Fruit fly (Drosophila melanogaster) whole organism, embryonic: Measurements from ENCODE around the gene CG46458.
A peak's percentile ranks its signal among the peaks of the same experiment; 100 is the strongest.

Experiments used
- Atf-2 ChIP-seq: fragments of 200-800 bp; sonication (Bioruptor generic); optimal IDR thresholded peaks from 2 replicates; lab custom pipeline; 2016; ENCODE audit warnings: missing biosample characterization, missing genetic modification characterization
- Atf6 ChIP-seq: fragments of 200-800 bp; sonication (Bioruptor generic); IDR thresholded peaks from 2 replicates; pipeline ENCODE4 v1.3.6; 2022; ENCODE audit warnings: missing biosample characterization, missing genetic modification characterization
- BtbVII ChIP-seq: fragments of 200-800 bp; sonication (Bioruptor generic); optimal IDR thresholded peaks from 3 replicates; lab custom pipeline; 2017; ENCODE audit warnings: missing biosample characterization, mild to moderate bottlenecking, missing genetic modification characterization
- C15 ChIP-seq: fragments of 200-800 bp; sonication (Bioruptor generic); IDR thresholded peaks from 3 replicates; pipeline ENCODE4 v1.3.6; 2022; ENCODE audit warnings: missing biosample characterization, missing genetic modification characterization
- CG11085 ChIP-seq: fragments of 200-800 bp; sonication (Bioruptor generic); IDR thresholded peaks from 2 replicates; pipeline ENCODE4 v1.3.6; 2022; ENCODE audit warnings: missing biosample characterization, missing genetic modification characterization
- CG11695 ChIP-seq: fragments of 200-800 bp; sonication (Bioruptor generic); IDR thresholded peaks from 3 replicates; pipeline ENCODE4 v1.3.6; 2022; ENCODE audit warnings: missing biosample characterization, missing genetic modification characterization
- CG11696 ChIP-seq: fragments of 200-800 bp; sonication (Bioruptor generic); IDR thresholded peaks from 2 replicates; pipeline ENCODE4 v1.3.6; 2022; ENCODE audit warnings: missing biosample characterization, missing genetic modification characterization
- CG13287 ChIP-seq: fragments of 200-800 bp; sonication (Bioruptor generic); IDR thresholded peaks from 2 replicates; pipeline ENCODE4 v1.3.6; 2022; ENCODE audit warnings: missing biosample characterization, missing genetic modification characterization; ENCODE audit not compliant: partially characterized antibody
- CG14667 ChIP-seq: fragments of 200-800 bp; sonication (Bioruptor generic); IDR thresholded peaks from 2 replicates; pipeline ENCODE4 v1.3.6; 2022; ENCODE audit warnings: missing biosample characterization, missing genetic modification characterization
- CG14860 ChIP-seq: fragments of 200-800 bp; sonication (Bioruptor generic); IDR thresholded peaks from 3 replicates; pipeline ENCODE4 v1.3.6; 2022; ENCODE audit warnings: missing biosample characterization, missing genetic modification characterization; ENCODE audit not compliant: partially characterized antibody
- CG1603 ChIP-seq: fragments of 200-800 bp; sonication (Bioruptor generic); optimal IDR thresholded peaks from 2 replicates; lab custom pipeline; 2019; ENCODE audit warnings: missing biosample characterization, mild to moderate bottlenecking, missing genetic modification characterization, moderate library complexity
- CG17361 ChIP-seq: fragments of 200-800 bp; sonication (Bioruptor generic); IDR thresholded peaks from 3 replicates; pipeline ENCODE4 v1.3.6; 2022; ENCODE audit warnings: missing biosample characterization, missing genetic modification characterization
- CG18476 ChIP-seq: fragments of 200-800 bp; sonication (Bioruptor generic); optimal IDR thresholded peaks from 2 replicates; lab custom pipeline; 2016; ENCODE audit warnings: missing biosample characterization, mild to moderate bottlenecking, missing genetic modification characterization
- CG32772 ChIP-seq: fragments of 200-800 bp; sonication (Bioruptor generic); IDR thresholded peaks from 2 replicates; pipeline ENCODE4 v1.3.6; 2022; ENCODE audit warnings: missing biosample characterization, missing genetic modification characterization
- CG3281 ChIP-seq: fragments of 200-800 bp; sonication (Bioruptor generic); optimal IDR thresholded peaks from 3 replicates; lab custom pipeline; 2017; ENCODE audit warnings: missing biosample characterization, mild to moderate bottlenecking, missing genetic modification characterization
- CG34224 ChIP-seq: fragments of 200-800 bp; sonication (Bioruptor generic); IDR thresholded peaks from 3 replicates; pipeline ENCODE4 v1.3.6; 2022; ENCODE audit warnings: missing biosample characterization, missing genetic modification characterization; ENCODE audit not compliant: partially characterized antibody
- CG34422 ChIP-seq: fragments of 200-800 bp; sonication (Bioruptor generic); IDR thresholded peaks from 3 replicates; pipeline ENCODE4 v1.3.6; 2022; ENCODE audit warnings: missing biosample characterization, missing genetic modification characterization
- CG6254 ChIP-seq: fragments of 200-800 bp; sonication (Bioruptor generic); optimal IDR thresholded peaks from 3 replicates; lab custom pipeline; 2017; ENCODE audit warnings: mild to moderate bottlenecking, missing biosample characterization, missing genetic modification reagents, missing genetic modification characterization
- CG6813 ChIP-seq: fragments of 200-800 bp; sonication (Bioruptor generic); optimal IDR thresholded peaks from 2 replicates; lab custom pipeline; 2017; ENCODE audit warnings: missing biosample characterization, missing genetic modification characterization, mild to moderate bottlenecking, moderate library complexity, missing genetic modification reagents
- CG7556 ChIP-seq: fragments of 200-800 bp; sonication (Bioruptor generic); optimal IDR thresholded peaks from 2 replicates; lab custom pipeline; 2017; ENCODE audit warnings: missing biosample characterization, mild to moderate bottlenecking, missing genetic modification characterization
- CHES-1-like ChIP-seq: fragments of 200-800 bp; sonication (Bioruptor generic); optimal IDR thresholded peaks from 2 replicates; lab custom pipeline; 2016; ENCODE audit warnings: missing biosample characterization, missing genetic modification characterization
- CrebB ChIP-seq: fragments of 200-800 bp; sonication (Bioruptor generic); optimal IDR thresholded peaks from 3 replicates; lab custom pipeline; 2018; ENCODE audit warnings: missing biosample characterization, mild to moderate bottlenecking, missing genetic modification characterization
- Dip3 ChIP-seq: fragments of 200-800 bp; sonication (Bioruptor generic); optimal IDR thresholded peaks from 3 replicates; lab custom pipeline; 2016; ENCODE audit warnings: missing biosample characterization, missing genetic modification characterization
- Doc3 ChIP-seq: fragments of 200-800 bp; sonication (Bioruptor generic); IDR thresholded peaks from 3 replicates; pipeline ENCODE4 v1.3.6; 2022; ENCODE audit warnings: missing biosample characterization, missing genetic modification characterization; ENCODE audit not compliant: partially characterized antibody
- Eip74EF ChIP-seq, 2 experiments: fragments of 200-800 bp in 1 of 2; fragments of >200 bp in 1 of 2; sonication (Bioruptor generic) in 1 of 2; optimal IDR thresholded peaks; 2 replicates each; lab custom pipeline; 2017 to 2019; ENCODE audit warnings: missing biosample characterization in 2 of 2, missing genetic modification characterization in 2 of 2, mild to moderate bottlenecking in 1 of 2, moderate library complexity in 1 of 2
- H15 ChIP-seq: fragments of 200-800 bp; sonication (Bioruptor generic); IDR thresholded peaks from 3 replicates; pipeline ENCODE4 v1.3.6; 2022; ENCODE audit warnings: missing biosample characterization, missing genetic modification characterization
- Lpt ChIP-seq: fragments of >200 bp; optimal IDR thresholded peaks from 2 replicates; lab custom pipeline; 2018; ENCODE audit warnings: missing biosample characterization, missing genetic modification characterization
- NfI ChIP-seq: fragments of 200-800 bp; sonication (Bioruptor generic); optimal IDR thresholded peaks from 3 replicates; lab custom pipeline; 2018; ENCODE audit warnings: missing biosample characterization, mild to moderate bottlenecking, missing genetic modification characterization, moderate library complexity
- Sin3A ChIP-seq: fragments of >200 bp; optimal IDR thresholded peaks from 2 replicates; lab custom pipeline; 2018
- Sox100B ChIP-seq: fragments of 200-800 bp; sonication (Bioruptor generic); optimal IDR thresholded peaks from 3 replicates; lab custom pipeline; 2018; ENCODE audit warnings: missing biosample characterization, mild to moderate bottlenecking, missing genetic modification characterization
- ase ChIP-seq: fragments of 200-800 bp; sonication (Bioruptor generic); IDR thresholded peaks from 3 replicates; pipeline ENCODE4 v1.3.6; 2022; ENCODE audit warnings: missing biosample characterization, missing genetic modification characterization
- ash1 ChIP-seq: fragments of 200-800 bp; sonication (Bioruptor generic); optimal IDR thresholded peaks from 2 replicates; lab custom pipeline; 2018; ENCODE audit warnings: missing biosample characterization, mild to moderate bottlenecking, missing genetic modification characterization
- az2 ChIP-seq: fragments of 200-800 bp; sonication (Bioruptor generic); optimal IDR thresholded peaks from 3 replicates; lab custom pipeline; 2016; ENCODE audit warnings: missing biosample characterization, missing genetic modification characterization
- corto ChIP-seq: fragments of 200-800 bp; sonication (Bioruptor generic); optimal IDR thresholded peaks from 2 replicates; lab custom pipeline; 2016; ENCODE audit warnings: missing biosample characterization, mild to moderate bottlenecking, missing genetic modification characterization, moderate library complexity
- esg ChIP-seq: fragments of 200-800 bp; sonication (Bioruptor generic); conservative IDR thresholded peaks from 2 replicates; pipeline ENCODE4 v1.3.6; 2022; ENCODE audit warnings: missing biosample characterization, missing genetic modification characterization
- fru ChIP-seq: fragments of >200 bp; optimal IDR thresholded peaks from 2 replicates; lab custom pipeline; 2017
- fu2 ChIP-seq: fragments of 200-800 bp; sonication (Bioruptor generic); optimal IDR thresholded peaks from 2 replicates; lab custom pipeline; 2016; ENCODE audit warnings: missing biosample characterization, missing genetic modification characterization
- grn ChIP-seq: fragments of 200-800 bp; sonication (Bioruptor generic); optimal IDR thresholded peaks from 3 replicates; lab custom pipeline; 2017; ENCODE audit warnings: missing biosample characterization, missing genetic modification characterization
- gt ChIP-seq: fragments of 200-800 bp; sonication (Bioruptor generic); IDR thresholded peaks from 2 replicates; pipeline ENCODE4 v1.3.6; 2022; ENCODE audit warnings: missing biosample characterization, missing genetic modification characterization
- ham ChIP-seq: fragments of 200-800 bp; sonication (Bioruptor generic); IDR thresholded peaks from 2 replicates; pipeline ENCODE4 v1.3.6; 2022; ENCODE audit warnings: missing biosample characterization, missing genetic modification characterization
- lmd ChIP-seq: fragments of 200-800 bp; sonication (Bioruptor generic); IDR thresholded peaks from 2 replicates; pipeline ENCODE4 v1.3.6; 2022; ENCODE audit warnings: missing biosample characterization, missing genetic modification characterization
- luna ChIP-seq: fragments of 200-800 bp; sonication (Bioruptor generic); optimal IDR thresholded peaks from 2 replicates; lab custom pipeline; 2016; ENCODE audit warnings: missing biosample characterization, missing genetic modification characterization
- nerfin-2 ChIP-seq: fragments of 200-800 bp; sonication (Bioruptor generic); IDR thresholded peaks from 2 replicates; pipeline ENCODE4 v1.3.6; 2022; ENCODE audit warnings: missing biosample characterization, missing genetic modification characterization; ENCODE audit not compliant: partially characterized antibody
- odd ChIP-seq: fragments of 200-800 bp; sonication (Bioruptor generic); optimal IDR thresholded peaks from 2 replicates; lab custom pipeline; 2017; ENCODE audit warnings: missing biosample characterization, mild to moderate bottlenecking, missing genetic modification characterization
- pum ChIP-seq: fragments of 200-800 bp; sonication (Bioruptor generic); optimal IDR thresholded peaks from 2 replicates; lab custom pipeline; 2016; ENCODE audit warnings: missing biosample characterization, missing genetic modification characterization
- row ChIP-seq: fragments of 200-800 bp; sonication (Bioruptor generic); IDR thresholded peaks from 3 replicates; pipeline ENCODE4 v1.3.6; 2022; ENCODE audit warnings: missing biosample characterization, missing genetic modification characterization
- sim ChIP-seq: fragments of 200-800 bp; sonication (Bioruptor generic); IDR thresholded peaks from 2 replicates; pipeline ENCODE4 v1.3.6; 2022; ENCODE audit warnings: missing biosample characterization, missing genetic modification characterization
- slp2 ChIP-seq: fragments of 200-800 bp; sonication (Bioruptor generic); optimal IDR thresholded peaks from 2 replicates; lab custom pipeline; 2016; ENCODE audit warnings: missing biosample characterization, missing genetic modification characterization
- sr ChIP-seq: fragments of 200-800 bp; sonication (Bioruptor generic); IDR thresholded peaks from 3 replicates; pipeline ENCODE4 v1.3.6; 2022; ENCODE audit warnings: missing biosample characterization, missing genetic modification characterization
- tap ChIP-seq: fragments of 200-800 bp; optimal IDR thresholded peaks from 3 replicates; lab custom pipeline; 2019; ENCODE audit warnings: missing biosample characterization, mild to moderate bottlenecking, missing genetic modification characterization, moderate library complexity
- trh ChIP-seq: fragments of 200-800 bp; sonication (Bioruptor generic); optimal IDR thresholded peaks from 2 replicates; lab custom pipeline; 2016; ENCODE audit warnings: missing biosample characterization, missing genetic modification characterization
- wdn ChIP-seq: fragments of 200-800 bp; sonication (Bioruptor generic); IDR thresholded peaks from 2 replicates; pipeline ENCODE4 v1.3.6; 2022; ENCODE audit warnings: missing biosample characterization, missing genetic modification characterization

CG46458 gene

DNA sequence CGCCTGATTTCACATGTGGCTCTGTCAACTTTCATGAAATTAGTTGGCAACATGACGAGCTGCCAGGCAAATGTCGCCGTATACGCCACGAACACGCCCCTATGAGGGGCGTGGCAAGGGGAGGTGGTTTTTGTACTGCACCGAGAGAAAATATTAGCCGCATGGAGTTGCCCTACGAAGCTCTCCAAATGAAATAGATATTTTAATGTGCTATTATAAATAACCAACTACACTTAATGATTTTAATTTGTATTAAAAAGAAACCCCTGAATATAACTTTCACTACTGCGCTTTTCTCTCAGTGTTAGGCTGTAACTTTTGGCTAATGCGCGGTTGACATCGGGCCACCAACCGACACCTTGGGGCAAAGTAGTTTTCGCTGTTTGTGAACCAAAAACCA lies 38.2 kb downstream of the CG46458 start (continued):
- peak; percentile 82 for TF ChIP-seq lmd (GFP tag; lab: Robert Waterston, UW)
- no peak for TF ChIP-seq CG14860 (GFP tag; lab: Robert Waterston, UW)
- peak; percentile 42 for TF ChIP-seq CG6254 (GFP tag; lab: Kevin White, UChicago)
- TF ChIP-seq slp2, result peak; percentile 54
- peak; percentile 50 for TF ChIP-seq tap
- TF ChIP-seq H15 (GFP tag; lab: Robert Waterston, UW), result peak; percentile 70
- TF ChIP-seq CG32772, result peak; percentile 71
- TF ChIP-seq CG18476 (GFP tag; lab: Kevin White, UChicago), result peak; percentile 46
- no peak for TF ChIP-seq Lpt (GFP tag; lab: Kevin White, UChicago)
- TF ChIP-seq CG11696 (GFP tag; lab: Robert Waterston, UW), result no peak
- no peak for TF ChIP-seq Doc3 (GFP tag; lab: Robert Waterston, UW)
- TF ChIP-seq gt (GFP tag; lab: Robert Waterston, UW), result no peak
- TF ChIP-seq Sox100B (GFP tag; lab: Kevin White, UChicago), result peak; percentile 56
- peak; percentile 41 for TF ChIP-seq trh (GFP tag; lab: Kevin White, UChicago)
- TF ChIP-seq sr (GFP tag; lab: Robert Waterston, UW), result no peak; the same call in 2 of the 3 replicates
- no peak for TF ChIP-seq Dip3
- peak; percentile 68 for TF ChIP-seq az2 (GFP tag; lab: Kevin White, UChicago)
- TF ChIP-seq wdn (GFP tag; lab: Robert Waterston, UW), result no peak; the same call in 1 of the 2 replicates
- peak; percentile 52 for TF ChIP-seq pum (GFP tag; lab: Kevin White, UChicago)
- peak; percentile 72; the same call in 2 of the 3 replicates for TF ChIP-seq CG34422 (GFP tag; lab: Robert Waterston, UW)
- no peak for TF ChIP-seq nerfin-2 (GFP tag; lab: Robert Waterston, UW)
- peak; percentile 39 for TF ChIP-seq odd (GFP tag; lab: Kevin White, UChicago)
- TF ChIP-seq ash1 (GFP tag; lab: Kevin White, UChicago), result no peak
- TF ChIP-seq CG17361, result peak; percentile 53; the same call in 2 of the 3 replicates
- TF ChIP-seq fu2 (GFP tag; lab: Kevin White, UChicago), result no peak
- TF ChIP-seq NfI (GFP tag; lab: Kevin White, UChicago), result peak; percentile 51
- TF ChIP-seq Atf6 (GFP tag; lab: Robert Waterston, UW), result peak; percentile 18; the same call in 1 of the 2 replicates
- TF ChIP-seq sim, result peak; percentile 56; the same call in 1 of the 2 replicates
- peak; percentile 78 for TF ChIP-seq row (GFP tag; lab: Robert Waterston, UW)
- peak; percentile 30 for TF ChIP-seq CG3281 (GFP tag; lab: Kevin White, UChicago)
- no peak for TF ChIP-seq grn (GFP tag; lab: Kevin White, UChicago)
- TF ChIP-seq CG1603 (tag; lab: Kevin White, UChicago), result peak; percentile 56
- TF ChIP-seq CG11085, result no peak; the same call in 1 of the 2 replicates
- TF ChIP-seq ase (GFP tag; lab: Robert Waterston, UW), result peak; percentile 49; the same call in 1 of the 3 replicates
- peak; percentile 29 for TF ChIP-seq CG6813 (GFP tag; lab: Kevin White, UChicago)
- peak; percentile 68 for TF ChIP-seq esg (GFP tag; lab: Robert Waterston, UW)
- peak; percentile 62; the same call in 2 of the 3 replicates for TF ChIP-seq CG11695 (GFP tag; lab: Robert Waterston, UW)
- TF ChIP-seq corto, result no peak
- TF ChIP-seq luna (GFP tag; lab: Kevin White, UChicago), result no peak
- TF ChIP-seq CG34224 (GFP tag; lab: Robert Waterston, UW), result no peak
- no peak for TF ChIP-seq CrebB
- TF ChIP-seq fru (lab: Kevin White, UChicago), result no peak
- TF ChIP-seq Sin3A, result no peak
- no peak for TF ChIP-seq ham
- no peak for TF ChIP-seq BtbVII (GFP tag; lab: Kevin White, UChicago)
- TF ChIP-seq Atf-2 (GFP tag; lab: Kevin White, UChicago), result no peak
- TF ChIP-seq Eip74EF (GFP tag; optimal IDR thresholded peaks at IDR 0.05; lab: Kevin White, UChicago), result peak in 1 of 2 experiments; percentile 41
- peak; percentile 51 for TF ChIP-seq CG7556 (GFP tag; lab: Kevin White, UChicago)
- peak; percentile 58 for TF ChIP-seq CG14667
- TF ChIP-seq C15 (GFP tag; lab: Robert Waterston, UW), result 0 out of 3 replicates have a peak, but pooled peaks have one; percentile 25
- no peak for TF ChIP-seq CG13287 (GFP tag; lab: Robert Waterston, UW)
- no peak for TF ChIP-seq CHES-1-like (GFP tag; lab: Kevin White, UChicago)
